Worm (Caenorhabditis elegans): ENCODE data around the gene clec-4.
A peak's percentile ranks its signal among the peaks of the same experiment; 100 is the strongest.

clec-4 gene

DNA sequence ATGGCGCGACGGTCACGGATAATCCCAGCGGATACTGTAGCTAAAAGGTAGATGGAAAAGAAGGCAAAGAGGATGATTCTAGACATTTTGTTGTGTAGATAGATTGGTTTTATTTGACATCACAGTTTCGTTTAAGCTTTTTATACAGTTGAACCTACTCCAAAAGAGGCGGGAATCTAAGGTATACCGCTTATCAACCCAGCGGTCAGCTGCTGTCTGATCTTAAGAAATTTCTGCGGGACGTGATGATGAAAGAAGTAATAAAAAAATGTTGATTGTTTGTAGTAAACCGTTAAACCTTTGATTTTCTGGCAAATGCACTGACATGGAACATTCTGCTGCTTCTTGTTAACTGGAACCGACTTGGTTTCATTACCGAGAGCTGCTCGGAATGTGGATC is 35.2 kb upstream of the clec-4 start, which contains the start of gene nspe-6:
TSS of gene nspe-6 (minus strand) at position 101 of the 400 bp plus-strand sequence.
- TF ChIP-seq nhr-23 (tag; optimal IDR thresholded peaks at IDR 0.05) (no peak), nhr-10 (tag; optimal IDR thresholded peaks at IDR 0.05) (no peak), aly-2 (tag; optimal IDR thresholded peaks at IDR 0.05) (no peak), ama-1 (optimal IDR thresholded peaks at IDR 0.05) (no peak), elt-1 (tag; optimal IDR thresholded peaks at IDR 0.05) (no peak), C34F6.9 (tag; optimal IDR thresholded peaks at IDR 0.05) (no peak), unc-39 (tag; optimal IDR thresholded peaks at IDR 0.05) (no peak), nhr-77 (tag; optimal IDR thresholded peaks at IDR 0.05) (no peak), nhr-11 (tag; optimal IDR thresholded peaks at IDR 0.05) (no peak), snpc-4 (tag; optimal IDR thresholded peaks at IDR 0.05) (no peak)

DNA sequence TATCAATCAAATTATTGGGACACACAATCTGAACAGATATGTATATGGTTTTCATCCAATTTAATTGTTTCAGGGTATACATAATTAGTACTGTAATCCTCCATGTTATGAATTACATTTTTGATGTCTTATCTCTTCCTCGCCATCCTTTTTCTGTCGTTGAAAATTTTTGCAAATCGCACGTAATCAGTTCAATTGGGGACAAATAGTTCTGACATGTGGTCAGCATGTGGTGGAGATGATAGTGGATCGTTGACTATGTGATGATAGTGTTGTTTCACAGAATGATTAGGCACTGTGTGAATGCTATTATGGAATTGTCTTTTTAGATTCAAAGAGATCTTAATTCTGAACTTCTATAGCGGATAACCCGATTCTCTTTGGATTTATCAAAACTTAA is 34.5 kb upstream of the clec-4 start:
- peak; percentile 42 for TF ChIP-seq sma-3 (GFP tag; optimal IDR thresholded peaks at IDR 0.05)
- no peak for TF ChIP-seq nhr-10 (tag; optimal IDR thresholded peaks at IDR 0.05)
- TF ChIP-seq sma-9 (GFP tag; optimal IDR thresholded peaks at IDR 0.05), result peak; percentile 94
- no peak for TF ChIP-seq sma-9 (tag; optimal IDR thresholded peaks at IDR 0.05)
- TF ChIP-seq snpc-4 (tag; optimal IDR thresholded peaks at IDR 0.05), result no peak

DNA sequence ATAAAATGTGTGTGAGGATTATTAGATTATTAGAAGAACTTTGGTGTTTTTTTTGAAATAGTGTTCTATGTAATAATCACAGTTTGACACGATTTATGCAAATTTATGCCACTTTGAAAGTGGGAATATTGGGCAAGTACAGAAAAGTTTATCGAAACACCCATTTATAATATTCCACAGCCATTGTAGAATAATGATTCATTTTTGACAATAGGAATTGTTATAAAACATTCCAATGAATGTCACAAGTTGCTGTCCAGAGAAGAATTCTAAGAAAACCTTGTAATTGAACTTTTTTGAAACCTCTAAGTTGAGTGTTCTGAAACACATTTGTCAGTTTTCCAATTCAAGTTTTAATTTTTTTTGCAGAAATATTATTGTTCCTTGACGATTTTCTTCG is 31.3 kb upstream of the clec-4 start, which contains the start of gene nspe-4:
TSS of gene nspe-4 (plus strand) at position 301 of the 400 bp plus-strand sequence.
- TF ChIP-seq zag-1 (tag; optimal IDR thresholded peaks at IDR 0.05) (no peak), nhr-10 (tag; optimal IDR thresholded peaks at IDR 0.05) (no peak), egl-27 (tag; optimal IDR thresholded peaks at IDR 0.05) (no peak), nhr-129 (tag; optimal IDR thresholded peaks at IDR 0.05) (no peak), nhr-6 (tag; optimal IDR thresholded peaks at IDR 0.05) (no peak), snpc-4 (tag; optimal IDR thresholded peaks at IDR 0.05) (no peak), lin-39 (tag; optimal IDR thresholded peaks at IDR 0.05) (no peak), aly-2 (tag; optimal IDR thresholded peaks at IDR 0.05) (no peak), nhr-77 (tag; optimal IDR thresholded peaks at IDR 0.05) (no peak)

DNA sequence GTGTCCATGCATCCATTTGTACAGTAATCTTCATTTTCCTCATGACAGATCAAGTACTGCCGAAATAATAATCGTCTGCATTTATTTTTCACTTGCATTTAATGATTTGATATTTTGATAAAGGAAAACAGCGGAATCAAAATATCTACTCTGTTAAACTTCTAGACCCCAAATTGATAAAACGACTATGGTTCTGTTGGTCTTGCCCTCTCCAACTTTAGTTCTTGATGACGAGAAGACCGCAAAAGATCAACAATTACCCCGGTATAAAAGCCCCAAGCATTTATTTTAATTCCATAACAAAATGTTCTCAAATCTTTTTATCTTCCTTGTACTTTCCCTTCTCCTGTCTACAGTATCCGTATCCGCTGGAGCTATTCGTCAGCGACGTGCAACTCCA is 27.7 kb upstream of the clec-4 start, which contains the start of gene Y38E10A.9:
TSS of gene Y38E10A.9 (plus strand) at position 301 of the 400 bp plus-strand sequence.
- TF ChIP-seq zag-1 (tag; optimal IDR thresholded peaks at IDR 0.05) (no peak), sma-9 (GFP tag; optimal IDR thresholded peaks at IDR 0.05) (no peak), sma-9 (tag; optimal IDR thresholded peaks at IDR 0.05) (no peak), C34F6.9 (tag; optimal IDR thresholded peaks at IDR 0.05) (no peak)

DNA sequence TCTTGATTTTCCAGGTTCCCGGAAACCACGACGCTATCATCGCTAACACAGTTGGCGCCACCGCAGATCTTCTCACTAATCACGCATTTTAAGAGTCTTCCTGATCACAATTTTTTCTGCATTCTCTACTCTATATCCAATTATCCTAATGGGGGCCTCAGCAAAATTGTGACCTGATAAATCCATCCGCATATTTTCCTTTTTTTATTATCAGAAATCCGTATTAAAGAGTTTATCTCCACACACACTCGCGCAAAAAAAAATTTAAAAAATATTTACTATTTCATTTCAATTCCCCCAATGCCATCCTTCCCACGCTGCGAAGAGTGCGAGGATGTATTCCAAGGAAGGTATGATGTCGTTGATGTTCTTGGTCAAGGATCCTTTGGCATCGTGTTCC is 26.0 kb upstream of the clec-4 start, which contains the start of gene Y38E10A.8:
TSS of gene Y38E10A.8 (plus strand) at position 301 of the 400 bp plus-strand sequence.
- TF ChIP-seq blmp-1 (tag; optimal IDR thresholded peaks at IDR 0.05; ENCODE audit: insufficient read depth) (no peak), nhr-10 (tag; optimal IDR thresholded peaks at IDR 0.05) (no peak)

DNA sequence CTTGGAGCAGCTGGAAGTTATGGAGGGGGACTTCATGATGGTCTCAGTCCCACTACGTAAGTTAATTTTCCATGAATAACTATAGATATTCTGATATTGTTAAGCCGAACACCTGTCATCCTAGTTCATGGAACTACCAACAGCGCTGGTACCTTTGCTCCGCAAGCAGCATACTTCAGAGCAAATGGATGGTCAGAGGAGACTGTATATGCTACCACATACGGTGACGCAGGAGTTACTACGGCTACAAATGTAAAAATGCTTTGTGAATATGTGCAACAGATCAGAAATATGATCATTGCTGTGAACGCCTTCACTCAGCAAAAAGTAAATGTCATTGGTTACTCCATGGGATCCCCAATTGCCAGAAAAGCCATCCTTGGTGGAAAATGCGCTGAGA is 25.2 kb upstream of the clec-4 start:
- TF ChIP-seq unc-62 (GFP tag; optimal IDR thresholded peaks at IDR 0.05) (no peak), snpc-4 (tag; optimal IDR thresholded peaks at IDR 0.05) (no peak), egl-27 (tag; optimal IDR thresholded peaks at IDR 0.05) (no peak), sma-3 (GFP tag; optimal IDR thresholded peaks at IDR 0.05) (no peak), nhr-237 (tag; optimal IDR thresholded peaks at IDR 0.05) (no peak), nhr-11 (tag; optimal IDR thresholded peaks at IDR 0.05) (no peak), zag-1 (tag; optimal IDR thresholded peaks at IDR 0.05) (no peak), peb-1 (tag; optimal IDR thresholded peaks at IDR 0.05) (no peak), nhr-10 (tag; optimal IDR thresholded peaks at IDR 0.05) (no peak), skn-1 (tag; optimal IDR thresholded peaks at IDR 0.05) (no peak), R02D3.7 (tag; optimal IDR thresholded peaks at IDR 0.05) (no peak), nhr-23 (tag; optimal IDR thresholded peaks at IDR 0.05) (no peak), aly-2 (tag; optimal IDR thresholded peaks at IDR 0.05) (no peak)

DNA sequence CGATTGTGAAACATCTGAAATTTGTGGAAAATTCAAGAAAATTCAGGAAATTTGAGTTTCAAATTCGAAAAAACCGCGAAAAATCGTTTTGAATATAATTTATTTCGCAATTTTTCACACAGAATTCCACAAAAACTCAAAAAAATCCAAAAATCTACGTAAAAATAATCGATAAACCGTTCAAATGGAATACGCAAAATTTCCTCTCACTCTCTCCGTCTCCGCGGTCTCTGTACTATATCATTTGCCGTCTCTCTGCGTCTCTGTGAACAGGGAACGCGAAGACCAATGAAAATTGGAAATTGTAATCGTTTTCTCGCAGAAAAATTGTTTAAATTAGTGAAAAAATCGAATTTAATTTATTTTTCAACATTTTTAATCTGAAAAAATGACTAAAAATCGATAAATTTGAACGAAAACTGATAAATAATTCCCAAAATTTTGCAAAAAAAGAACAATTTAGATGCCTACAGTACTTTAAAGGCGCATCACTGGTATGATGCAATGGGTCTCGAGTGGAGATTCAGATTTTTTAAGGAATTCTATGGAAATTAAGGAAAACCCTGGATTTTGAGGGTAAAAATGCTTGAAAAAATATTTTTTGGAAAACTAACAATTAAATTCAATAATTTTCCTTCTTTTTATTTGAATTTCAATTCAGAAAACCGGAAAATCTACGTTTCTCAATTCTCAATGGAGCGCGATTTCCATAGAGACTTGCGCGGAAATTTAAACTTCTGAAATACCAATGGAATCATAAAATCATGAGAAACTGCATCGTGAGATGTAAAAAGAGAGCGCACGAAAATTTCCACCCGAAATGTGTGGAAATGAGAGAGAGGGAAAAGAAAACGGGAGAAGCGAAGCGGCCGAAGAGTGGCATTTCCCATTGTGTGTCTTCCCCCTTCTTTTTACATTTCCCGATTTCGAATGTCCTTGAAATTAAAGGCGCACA is 23.0 kb upstream of the clec-4 start, which contains the start of the genes ceh-100 and lips-15:
TSS of gene ceh-100 (minus strand) at position 14 of the 955 bp plus-strand sequence.
TSS of gene lips-15 (plus strand) at position 720 of the 955 bp plus-strand sequence.
- TF ChIP-seq gmeb-1 (tag; optimal IDR thresholded peaks at IDR 0.05) (peak; percentile 11), unc-55 (GFP tag; optimal IDR thresholded peaks at IDR 0.05) (peak; percentile 74), fos-1 (tag; optimal IDR thresholded peaks at IDR 0.05) (peak; percentile 14), lin-39 (tag; optimal IDR thresholded peaks at IDR 0.05) (no peak), C34F6.9 (tag; optimal IDR thresholded peaks at IDR 0.05) (peak; percentile 47), dmd-4 (tag; optimal IDR thresholded peaks at IDR 0.05) (no peak), nhr-129 (tag; optimal IDR thresholded peaks at IDR 0.05) (peak; percentile 46)

Data from whole organism, L2 larva.